Worm (Caenorhabditis elegans) whole organism, L3 larva: Measurements from ENCODE around the gene DH11.5.

Experiments
- ceh-16 ChIP-seq: sonication (generic microtip); optimal IDR thresholded peaks from 2 replicates; lab custom pipeline; 2017; ENCODE audit warnings: missing biosample characterization, missing genetic modification characterization
- ceh-28 ChIP-seq: fragments of 150-350 bp; optimal IDR thresholded peaks from 2 replicates; lab custom pipeline; 2014; ENCODE audit warnings: missing biosample characterization, missing genetic modification reagents, missing genetic modification characterization
- ceh-9 ChIP-seq: sonication (generic microtip); optimal IDR thresholded peaks from 2 replicates; lab custom pipeline; 2018; ENCODE audit warnings: missing biosample characterization, missing genetic modification characterization
- daf-12 ChIP-seq: fragments of 150-350 bp; optimal IDR thresholded peaks from 2 replicates; lab custom pipeline; 2014; ENCODE audit warnings: missing biosample characterization, missing genetic modification reagents, missing genetic modification characterization
- egl-5 ChIP-seq: fragments of 150-350 bp; optimal IDR thresholded peaks from 2 replicates; lab custom pipeline; 2017; ENCODE audit warnings: missing biosample characterization, missing genetic modification reagents, missing genetic modification characterization, inconsistent platforms
- elt-2 ChIP-seq: sonication (generic microtip); optimal IDR thresholded peaks from 2 replicates; lab custom pipeline; 2016; ENCODE audit warnings: missing genetic modification reagents, mild to moderate bottlenecking, missing genetic modification characterization, missing compliant biosample characterization
- elt-3 ChIP-seq, 3 experiments: fragments of 150-350 bp in 1 of 3; sonication (generic microtip) in 2 of 3; optimal IDR thresholded peaks; 2 replicates in 2 of 3; 4 replicates in 1 of 3; lab custom pipeline; 2014 to 2017; ENCODE audit warnings: missing biosample characterization in 3 of 3, missing genetic modification characterization in 3 of 3
- fkh-10 ChIP-seq: sonication (generic microtip); optimal IDR thresholded peaks from 2 replicates; lab custom pipeline; 2017; ENCODE audit warnings: missing biosample characterization, missing genetic modification reagents, missing genetic modification characterization
- fkh-2 ChIP-seq: fragments of 150-350 bp; optimal IDR thresholded peaks from 2 replicates; lab custom pipeline; 2014; ENCODE audit warnings: missing biosample characterization, missing genetic modification reagents, missing genetic modification characterization
- fos-1 ChIP-seq: fragments of 150-350 bp; optimal IDR thresholded peaks from 2 replicates; lab custom pipeline; 2014; ENCODE audit warnings: missing biosample characterization, missing genetic modification characterization
- lin-15B ChIP-seq: fragments of 150-350 bp; optimal IDR thresholded peaks from 2 replicates; lab custom pipeline; 2014; ENCODE audit warnings: missing biosample characterization, missing genetic modification characterization
- lin-39 ChIP-seq: fragments of 150-350 bp; optimal IDR thresholded peaks from 2 replicates; lab custom pipeline; 2018; ENCODE audit warnings: missing biosample characterization, missing genetic modification reagents, missing genetic modification characterization
- mdl-1 ChIP-seq: fragments of 150-350 bp; optimal IDR thresholded peaks from 2 replicates; lab custom pipeline; 2014; ENCODE audit warnings: missing biosample characterization, missing genetic modification characterization
- mml-1 ChIP-seq: fragments of 150-350 bp; sonication (generic microtip); optimal IDR thresholded peaks from 3 replicates; lab custom pipeline; 2014; ENCODE audit warnings: missing biosample characterization, missing genetic modification characterization
- nfya-1 ChIP-seq: sonication (generic microtip); optimal IDR thresholded peaks from 2 replicates; lab custom pipeline; 2017; ENCODE audit warnings: missing genetic modification characterization, mild to moderate bottlenecking, missing compliant biosample characterization, antibody characterized with exemption, moderate library complexity; ENCODE audit not compliant: insufficient read depth
- nhr-11 ChIP-seq: fragments of 150-350 bp; optimal IDR thresholded peaks from 2 replicates; lab custom pipeline; 2014; ENCODE audit warnings: missing biosample characterization, missing genetic modification characterization
- nhr-12 ChIP-seq: fragments of 150-350 bp; optimal IDR thresholded peaks from 2 replicates; lab custom pipeline; 2014; ENCODE audit warnings: missing biosample characterization, missing genetic modification characterization
- nhr-28 ChIP-seq: fragments of 150-350 bp; optimal IDR thresholded peaks from 2 replicates; lab custom pipeline; 2014; ENCODE audit warnings: missing biosample characterization, missing genetic modification characterization
- nhr-76 ChIP-seq: fragments of 150-350 bp; sonication (generic microtip); optimal IDR thresholded peaks from 5 replicates; lab custom pipeline; 2014; ENCODE audit warnings: missing biosample characterization, missing genetic modification characterization
- pqm-1 ChIP-seq: fragments of 150-350 bp; optimal IDR thresholded peaks from 2 replicates; lab custom pipeline; 2017; ENCODE audit warnings: missing biosample characterization, missing genetic modification characterization, inconsistent platforms
- skn-1 ChIP-seq: fragments of 150-350 bp; optimal IDR thresholded peaks from 2 replicates; lab custom pipeline; 2014; ENCODE audit warnings: missing biosample characterization, missing genetic modification characterization
- snpc-4 ChIP-seq: fragments of 150-350 bp; optimal IDR thresholded peaks from 2 replicates; lab custom pipeline; 2014; ENCODE audit warnings: missing biosample characterization, missing genetic modification characterization
- tbx-2 ChIP-seq: sonication (generic microtip); optimal IDR thresholded peaks from 2 replicates; lab custom pipeline; 2016; ENCODE audit warnings: mild to moderate bottlenecking, missing genetic modification characterization, missing compliant biosample characterization
- unc-39 ChIP-seq: sonication (generic microtip); optimal IDR thresholded peaks from 4 replicates; lab custom pipeline; 2017; ENCODE audit warnings: missing biosample characterization, missing genetic modification characterization
- ztf-11 ChIP-seq: fragments of 150-350 bp; optimal IDR thresholded peaks from 2 replicates; lab custom pipeline; 2014; ENCODE audit warnings: missing biosample characterization, missing genetic modification characterization

Gene DH11.5

ce11 chrII:7974189-7974823 lies 2.1 kb upstream of the DH11.5 start:
- TF ChIP-seq fos-1 (tag; lab: Kevin White, UChicago), result no peak
- no peak for TF ChIP-seq nhr-11 (tag; lab: Kevin White, UChicago)
- peak; percentile 6 for TF ChIP-seq tbx-2
- TF ChIP-seq nfya-1, result no peak
- no peak for TF ChIP-seq elt-2 (tag; lab: Kevin White, UChicago)
- TF ChIP-seq snpc-4 (tag; lab: Kevin White, UChicago), result no peak
- TF ChIP-seq fkh-2 (tag; lab: Kevin White, UChicago), result no peak
- no peak for TF ChIP-seq ztf-11 (tag; lab: Kevin White, UChicago)
- no peak for TF ChIP-seq mml-1 (tag; lab: Kevin White, UChicago)
- TF ChIP-seq unc-39 (tag; lab: Kevin White, UChicago), result no peak
- TF ChIP-seq lin-39 (tag; lab: Kevin White, UChicago), result peak; percentile 17

DNA sequence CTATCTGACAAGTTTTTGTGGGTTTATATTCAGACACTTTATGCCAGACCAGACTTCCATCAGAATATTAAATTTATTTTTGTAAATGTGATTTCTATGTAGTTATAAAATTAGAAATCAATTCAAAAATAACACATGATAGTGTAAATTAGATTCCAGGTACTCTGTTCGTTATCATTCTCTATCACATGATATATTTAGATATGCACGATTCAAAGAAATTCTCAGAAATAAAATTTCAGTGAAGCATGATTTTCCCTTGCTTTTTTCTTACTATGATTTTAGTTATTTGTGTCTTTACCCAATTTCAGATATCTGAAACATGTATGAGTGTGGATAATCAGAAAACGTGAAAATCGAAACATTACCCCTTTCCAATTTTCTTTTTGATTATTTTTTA lies 1.1 kb downstream of the DH11.5 start:
- TF ChIP-seq lin-39 (tag; lab: Kevin White, UChicago), result no peak
- no peak for TF ChIP-seq egl-5 (tag; lab: Kevin White, UChicago)
- TF ChIP-seq nhr-28 (tag; lab: Kevin White, UChicago), result no peak
- no peak for TF ChIP-seq mdl-1 (tag; lab: Kevin White, UChicago)
- TF ChIP-seq elt-2 (tag; lab: Kevin White, UChicago), result no peak
- TF ChIP-seq skn-1 (tag; lab: Kevin White, UChicago), result no peak
- TF ChIP-seq mml-1 (tag; lab: Kevin White, UChicago), result no peak
- no peak for TF ChIP-seq pqm-1 (tag; lab: Kevin White, UChicago)

DNA sequence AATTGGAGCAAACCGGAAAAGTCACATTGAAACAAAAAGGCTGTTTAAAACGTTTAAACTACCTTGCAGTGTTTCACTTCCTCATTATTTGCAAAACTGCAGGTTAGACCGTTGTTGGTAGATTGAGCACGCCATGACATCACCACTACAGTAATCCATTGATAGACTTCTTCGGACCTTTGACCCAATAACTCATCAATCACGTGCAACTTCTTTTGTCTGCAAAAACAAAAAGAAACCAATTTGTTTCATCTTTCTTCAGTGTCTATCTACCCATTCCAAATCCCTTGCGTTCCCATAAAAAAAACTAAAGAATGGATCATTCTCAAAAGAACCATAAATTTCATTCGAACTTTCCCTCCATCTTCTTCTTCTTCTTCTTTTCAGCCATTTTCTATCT lies 4.7 kb downstream of the DH11.5 start:
- no peak for TF ChIP-seq nhr-76 (tag; lab: Kevin White, UChicago)
- TF ChIP-seq lin-39 (tag; lab: Kevin White, UChicago), result peak; percentile 3
- peak; percentile 51 for TF ChIP-seq egl-5 (tag; lab: Kevin White, UChicago)
- TF ChIP-seq daf-12, result no peak
- no peak for TF ChIP-seq ceh-28 (tag; lab: Kevin White, UChicago)

DNA sequence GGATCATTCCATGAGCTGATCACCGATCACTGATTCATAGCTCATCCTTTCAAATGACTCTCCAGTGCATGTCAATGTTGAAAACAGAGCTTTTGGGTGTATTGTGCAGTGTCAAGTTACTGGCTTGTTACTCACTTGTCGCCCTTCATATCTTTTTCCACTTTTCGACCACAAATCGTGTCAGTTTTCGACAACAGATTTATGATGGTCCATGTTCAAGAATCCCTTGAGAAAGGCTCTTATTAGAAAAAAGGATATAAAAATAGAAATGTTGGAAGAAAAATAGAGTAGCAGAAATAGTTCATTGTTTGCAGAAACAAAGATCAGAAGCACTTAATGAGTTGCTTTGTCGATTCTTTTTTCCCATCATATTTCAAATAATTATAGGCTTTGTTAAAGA lies 7.0 kb downstream of the DH11.5 start:
- TF ChIP-seq nhr-12 (tag; lab: Kevin White, UChicago) (no peak), daf-12 (no peak), elt-3 (tag; optimal IDR thresholded peaks at IDR 0.05; lab: Kevin White, UChicago) (no peak), ceh-16 (tag; lab: Kevin White, UChicago) (no peak)
- TF ChIP-seq, all 47 proteins: peak for 0

DNA sequence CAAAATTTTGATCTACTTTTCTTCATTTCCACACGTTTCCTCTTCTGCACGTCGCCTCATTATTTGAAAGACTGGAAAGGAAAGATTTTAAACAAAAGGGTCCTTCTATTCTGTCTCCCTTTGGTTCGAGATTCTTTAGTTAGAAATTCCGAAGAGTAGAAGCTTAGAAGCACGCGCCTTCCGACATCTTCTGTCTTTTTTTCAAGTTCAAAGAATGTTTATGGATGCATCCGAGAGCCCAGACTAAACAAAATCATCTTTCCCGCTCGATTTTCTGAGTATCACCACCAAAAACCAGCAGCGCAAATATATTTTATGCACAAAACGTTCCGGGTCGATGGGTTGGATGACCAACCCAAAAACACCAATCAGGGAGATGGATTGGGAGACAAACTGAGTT lies 7.7 kb downstream of the DH11.5 start:
- TF ChIP-seq lin-15B (tag; lab: Kevin White, UChicago), result no peak
- TF ChIP-seq, all 47 proteins: peak for 0

- no peak for TF ChIP-seq unc-39 (tag; lab: Kevin White, UChicago)
- no peak for TF ChIP-seq fos-1 (tag; lab: Kevin White, UChicago)
- no peak for TF ChIP-seq ceh-9 (tag; lab: Kevin White, UChicago)
- TF ChIP-seq lin-15B (tag; lab: Kevin White, UChicago), result no peak
- TF ChIP-seq lin-39 (tag; lab: Kevin White, UChicago), result peak; percentile 44
Measured at ce11 chrII:7985029-7985428, 8.6 kb downstream of the DH11.5 start.

- peak; percentile 44 for TF ChIP-seq lin-39 (tag; lab: Kevin White, UChicago)
- TF ChIP-seq nfya-1, result peak; percentile 6
- no peak for TF ChIP-seq mml-1 (tag; lab: Kevin White, UChicago)
Measured at ce11 chrII:7986928-7987327, 10.5 kb downstream of the DH11.5 start.

DNA sequence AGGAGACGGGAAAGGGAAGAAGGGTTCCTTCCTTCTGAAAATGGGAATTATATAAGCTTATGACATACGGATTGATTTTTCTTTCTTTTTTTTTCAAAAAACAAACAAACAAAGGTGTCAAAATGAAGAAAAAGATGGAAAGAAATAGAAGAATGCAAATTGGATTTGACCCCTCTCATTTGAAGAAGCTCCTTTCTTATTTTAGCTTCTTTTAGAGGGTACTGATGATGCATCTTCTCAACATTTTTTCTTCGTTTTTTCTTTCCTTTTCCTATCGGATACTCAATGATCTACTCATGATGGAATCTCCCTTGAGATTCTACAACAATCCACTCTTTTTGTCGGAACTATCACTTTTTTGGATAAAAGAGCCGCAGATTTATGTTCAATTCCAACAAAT lies 13.8 kb downstream of the DH11.5 start:
- TF ChIP-seq fkh-10 (GFP tag; lab: Kevin White, UChicago) (peak; percentile 69), fos-1 (tag; lab: Kevin White, UChicago) (no peak)
